Worm (Caenorhabditis elegans) whole organism, late embryonic: ENCODE measurements around the gene lgc-43.

Experiments used
- C08G9.2 ChIP-seq: sonication (generic microtip); optimal IDR thresholded peaks from 2 replicates; lab custom pipeline; 2016; ENCODE audit warnings: mild to moderate bottlenecking, missing genetic modification characterization, moderate library complexity, missing compliant biosample characterization
- K02D7.2 ChIP-seq: sonication (generic microtip); optimal IDR thresholded peaks from 2 replicates; lab custom pipeline; 2017; ENCODE audit warnings: mild to moderate bottlenecking, missing genetic modification characterization, missing compliant biosample characterization
- ahr-1 ChIP-seq: sonication (generic microtip); optimal IDR thresholded peaks from 2 replicates; lab custom pipeline; 2016; ENCODE audit warnings: missing genetic modification characterization, missing compliant biosample characterization
- ceh-19 ChIP-seq: fragments of 200-800 bp; sonication (Bioruptor generic); optimal IDR thresholded peaks from 2 replicates; lab custom pipeline; 2018; ENCODE audit warnings: mild to moderate bottlenecking, missing genetic modification characterization, missing compliant biosample characterization
- ceh-34 ChIP-seq: sonication (generic microtip); optimal IDR thresholded peaks from 2 replicates; lab custom pipeline; 2016; ENCODE audit warnings: mild to moderate bottlenecking, missing genetic modification characterization, missing compliant biosample characterization
- ceh-6 ChIP-seq: fragments of 200-800 bp; sonication (Bioruptor generic); optimal IDR thresholded peaks from 2 replicates; lab custom pipeline; 2018; ENCODE audit warnings: mild to moderate bottlenecking, missing genetic modification characterization, missing compliant biosample characterization
- dmd-4 ChIP-seq: sonication (generic microtip); optimal IDR thresholded peaks from 2 replicates; lab custom pipeline; 2016; ENCODE audit warnings: borderline replicate concordance, missing genetic modification characterization, missing compliant biosample characterization
- elt-2 ChIP-seq: sonication (generic microtip); optimal IDR thresholded peaks from 2 replicates; lab custom pipeline; 2016; ENCODE audit warnings: missing genetic modification reagents, missing genetic modification characterization, missing compliant biosample characterization
- ets-4 ChIP-seq: sonication (generic microtip); optimal IDR thresholded peaks from 2 replicates; lab custom pipeline; 2016; ENCODE audit warnings: missing genetic modification characterization, missing compliant biosample characterization
- nfya-1 ChIP-seq: sonication (generic microtip); optimal IDR thresholded peaks from 2 replicates; lab custom pipeline; 2017; ENCODE audit warnings: missing genetic modification characterization, mild to moderate bottlenecking, missing compliant biosample characterization, antibody characterized with exemption, moderate library complexity
- npax-4 ChIP-seq: sonication (generic microtip); optimal IDR thresholded peaks from 2 replicates; lab custom pipeline; 2016; ENCODE audit warnings: missing genetic modification characterization, missing compliant biosample characterization
- sox-2 ChIP-seq: fragments of 200-800 bp; sonication (Bioruptor generic); IDR thresholded peaks from 2 replicates; pipeline ENCODE4 v1.3.6; 2022; ENCODE audit warnings: missing genetic modification reagents, missing genetic modification characterization, missing compliant biosample characterization

ce11 chrIV:10574471-10574870, 4.0 kb upstream of the lgc-43 start:
- TF ChIP-seq ahr-1 (tag; lab: Kevin White, UChicago) (no peak), ceh-6 (GFP tag; lab: Kevin White, UChicago) (no peak), ets-4 (no peak), sox-2 (GFP tag; lab: Robert Waterston, UW) (no peak), npax-4 (tag; lab: Kevin White, UChicago) (no peak), K02D7.2 (tag; lab: Kevin White, UChicago) (no peak), ceh-34 (tag; lab: Kevin White, UChicago) (no peak), C08G9.2 (tag; lab: Kevin White, UChicago) (no peak), ceh-19 (GFP tag; lab: Kevin White, UChicago) (no peak), dmd-4 (tag; lab: Kevin White, UChicago) (no peak), nfya-1 (tag; lab: Kevin White, UChicago) (no peak), elt-2 (tag; lab: Kevin White, UChicago) (no peak)
